Fruit fly (Drosophila melanogaster) whole organism, adult: ENCODE data around the gene muc.

Experiments
- CG11617 ChIP-seq: fragments of 200-800 bp; sonication (Bioruptor generic); optimal IDR thresholded peaks from 2 replicates; lab custom pipeline; 2017; ENCODE audit warnings: mild to moderate bottlenecking, missing biosample characterization, missing genetic modification reagents, missing genetic modification characterization
- CG12768 ChIP-seq: fragments of 200-800 bp; sonication (Bioruptor generic); optimal IDR thresholded peaks from 2 replicates; lab custom pipeline; 2017; ENCODE audit warnings: missing biosample characterization, missing genetic modification characterization, mild to moderate bottlenecking, moderate library complexity, missing genetic modification reagents
- CG14711 ChIP-seq: fragments of 200-800 bp; sonication (Bioruptor generic); optimal IDR thresholded peaks from 2 replicates; lab custom pipeline; 2018; ENCODE audit warnings: missing biosample characterization, mild to moderate bottlenecking, missing genetic modification characterization, moderate library complexity
- CG33017 ChIP-seq: fragments of 200-800 bp; sonication (Bioruptor generic); optimal IDR thresholded peaks from 2 replicates; lab custom pipeline; 2018; ENCODE audit warnings: missing biosample characterization, mild to moderate bottlenecking, missing genetic modification characterization, moderate library complexity
- CG7045 ChIP-seq: fragments of 200-800 bp; sonication (Bioruptor generic); optimal IDR thresholded peaks from 2 replicates; lab custom pipeline; 2017; ENCODE audit warnings: missing biosample characterization, mild to moderate bottlenecking, missing genetic modification characterization
- CG7101 ChIP-seq: fragments of 200-800 bp; sonication (Bioruptor generic); optimal IDR thresholded peaks from 2 replicates; lab custom pipeline; 2018; ENCODE audit warnings: missing biosample characterization, mild to moderate bottlenecking, missing genetic modification characterization, moderate library complexity
- Hr96 ChIP-seq: fragments of 200-800 bp; sonication (Bioruptor generic); optimal IDR thresholded peaks from 2 replicates; lab custom pipeline; 2016; ENCODE audit warnings: missing biosample characterization, missing genetic modification characterization
- Mnt ChIP-seq: fragments of 200-800 bp; sonication (Bioruptor generic); optimal IDR thresholded peaks from 2 replicates; lab custom pipeline; 2016; ENCODE audit warnings: missing biosample characterization, mild to moderate bottlenecking, missing genetic modification characterization
- bab1 ChIP-seq: fragments of 200-800 bp; sonication (Bioruptor generic); optimal IDR thresholded peaks from 3 replicates; lab custom pipeline; 2019; ENCODE audit warnings: missing biosample characterization, mild to moderate bottlenecking, missing genetic modification characterization, moderate library complexity
- cic ChIP-seq: fragments of 200-800 bp; sonication (Bioruptor generic); optimal IDR thresholded peaks from 2 replicates; lab custom pipeline; 2017; ENCODE audit warnings: missing biosample characterization, mild to moderate bottlenecking, missing genetic modification characterization, moderate library complexity
- kay ChIP-seq: fragments of 200-800 bp; sonication (Bioruptor generic); peaks from one replicate; lab custom pipeline; 2016; ENCODE audit warnings: missing biosample characterization, missing genetic modification characterization, borderline replicate concordance
- tj ChIP-seq: fragments of 200-800 bp; sonication (Bioruptor generic); optimal IDR thresholded peaks from 3 replicates; lab custom pipeline; 2017; ENCODE audit warnings: missing biosample characterization, mild to moderate bottlenecking, missing genetic modification characterization, moderate library complexity
- toe ChIP-seq: fragments of 200-800 bp; sonication (Bioruptor generic); optimal IDR thresholded peaks from 2 replicates; lab custom pipeline; 2016; ENCODE audit warnings: missing biosample characterization, missing genetic modification characterization

dm6 chr2L:7434737-7435356, 8.2 kb downstream of the muc start:
- peak; percentile 26 for TF ChIP-seq Hr96 (GFP tag; lab: Kevin White, UChicago)
- peak; percentile 34 for TF ChIP-seq CG11617 (GFP tag; lab: Kevin White, UChicago)
- peak; percentile 93 for TF ChIP-seq bab1 (GFP tag; lab: Kevin White, UChicago)
- peak; percentile 73 for TF ChIP-seq CG14711 (tag; lab: Kevin White, UChicago)
- TF ChIP-seq CG33017 (tag; lab: Kevin White, UChicago), result peak; percentile 80
- peak; percentile 50 for TF ChIP-seq kay (GFP tag; lab: Kevin White, UChicago)
- TF ChIP-seq tj (GFP tag; lab: Kevin White, UChicago), result peak; percentile 71
- no peak for TF ChIP-seq toe (GFP tag; lab: Kevin White, UChicago)
- no peak for TF ChIP-seq cic (GFP tag; lab: Kevin White, UChicago)
- TF ChIP-seq CG7101 (tag; lab: Kevin White, UChicago), result peak; percentile 87
- TF ChIP-seq Mnt, result no peak
- peak; percentile 9 for TF ChIP-seq CG7045
- peak; percentile 34 for TF ChIP-seq CG12768 (GFP tag; lab: Kevin White, UChicago)
